Worm (Caenorhabditis elegans) whole organism, dauer: ENCODE measurements around the gene F13E9.11.

Experiments
- unc-62 ChIP-seq: sonication (generic microtip); optimal IDR thresholded peaks from 2 replicates; lab custom pipeline; 2017; ENCODE audit warnings: missing biosample characterization, missing genetic modification reagents, missing genetic modification characterization

F13E9.11 gene

DNA sequence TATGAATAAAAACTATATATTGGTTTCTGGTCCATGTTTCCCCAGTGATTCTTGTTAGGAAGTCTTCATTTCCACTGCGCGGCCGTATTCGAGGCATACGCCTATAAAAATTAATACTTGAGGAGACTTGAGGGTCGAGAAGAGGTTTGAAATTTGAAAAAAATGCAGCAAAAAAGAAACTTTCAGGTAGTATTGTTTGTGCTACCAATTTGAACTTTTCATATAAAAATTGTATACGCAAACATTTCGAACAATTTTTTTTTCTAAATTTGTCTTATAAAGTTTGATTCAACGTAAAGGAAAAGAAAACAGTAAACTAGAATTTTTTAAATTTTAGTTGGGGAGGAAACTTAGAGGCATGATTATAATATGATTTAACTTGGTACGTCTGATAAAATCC lies 17.1 kb downstream of the F13E9.11 start, which contains the start of gene T11G6.4:
T11G6.4 (minus strand) TSS at position 101 of the 400 bp plus-strand sequence.
- TF ChIP-seq unc-62 (GFP tag; lab: Kevin White, UChicago) = no peak

DNA sequence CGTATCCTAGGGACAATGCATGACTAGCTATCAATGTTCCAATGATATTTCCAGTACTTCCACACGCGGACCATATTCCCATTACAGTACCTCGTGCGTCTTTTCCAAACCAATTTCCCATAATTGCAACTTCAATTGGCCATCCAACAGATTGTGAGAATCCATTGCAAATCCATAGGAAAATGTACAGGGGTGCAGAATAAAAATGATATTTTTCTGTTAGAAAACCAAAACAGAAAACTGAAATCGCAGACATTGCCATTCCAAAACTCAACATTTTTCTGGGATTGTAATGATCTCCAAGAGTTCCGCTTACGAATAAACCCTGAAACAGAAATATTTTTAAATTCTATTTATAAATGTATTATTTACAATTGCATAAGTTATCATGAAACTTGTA lies 17.8 kb downstream of the F13E9.11 start:
- TF ChIP-seq unc-62 (GFP tag; lab: Kevin White, UChicago) = no peak

- no peak for TF ChIP-seq unc-62 (GFP tag; lab: Kevin White, UChicago)
Measured at ce11 chrIV:10842705-10843364, 26.1 kb downstream of the F13E9.11 start, which contains the start of gene T11G6.5. Gene T11G6.5 (minus strand): TSS chrIV:10842755.

ce11 chrIV:10842232-10842631 lies 26.7 kb downstream of the F13E9.11 start:
- no peak for TF ChIP-seq unc-62 (GFP tag; lab: Kevin White, UChicago)

- no peak for TF ChIP-seq unc-62 (GFP tag; lab: Kevin White, UChicago)
Measured at ce11 chrIV:10832148-10832547, 36.8 kb downstream of the F13E9.11 start, which contains the start of gene best-15. Gene best-15 (minus strand): TSS chrIV:10832248.

DNA sequence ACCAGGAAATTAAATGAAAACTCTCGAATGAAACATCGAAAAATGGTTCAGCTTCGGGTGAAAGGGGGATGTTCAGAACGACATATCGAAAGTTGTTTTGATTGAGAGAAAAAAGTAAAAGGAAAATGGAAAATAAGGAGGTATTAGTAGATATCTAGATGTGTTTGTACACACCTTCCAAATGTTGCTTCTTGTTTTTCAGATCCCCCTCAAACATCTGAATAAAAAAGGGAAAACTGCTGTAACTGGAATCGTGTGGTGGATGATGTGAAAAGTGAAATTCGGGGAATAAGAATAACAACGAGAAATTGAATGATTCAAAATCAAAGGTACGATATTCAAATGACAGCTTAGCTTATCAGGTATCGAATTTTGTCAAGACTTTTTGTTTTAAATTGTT lies 40.9 kb downstream of the F13E9.11 start, which contains the start of gene npax-3:
npax-3 (minus strand) TSS at position 101 of the 400 bp plus-strand sequence.
- no peak for TF ChIP-seq unc-62 (GFP tag; lab: Kevin White, UChicago)

DNA sequence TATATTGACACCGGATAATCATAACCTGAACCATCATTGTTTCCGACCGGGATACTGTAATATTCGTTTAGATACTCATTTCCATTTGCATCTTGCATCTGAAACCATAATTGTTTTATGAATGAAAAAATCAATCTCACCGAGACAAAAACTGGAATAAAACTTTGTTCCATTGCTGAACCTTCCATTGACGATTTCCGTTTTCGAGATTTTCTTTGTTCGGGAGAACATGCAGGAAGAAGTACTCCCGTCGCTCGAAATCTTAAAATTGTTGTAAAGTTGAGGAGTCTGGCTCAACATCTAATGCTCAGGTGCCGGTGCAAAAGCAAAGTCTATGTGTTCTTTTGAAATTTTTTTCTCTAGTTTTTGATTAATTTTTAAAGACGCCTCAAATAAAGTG lies 42.9 kb downstream of the F13E9.11 start:
- no peak for TF ChIP-seq unc-62 (GFP tag; lab: Kevin White, UChicago)

DNA sequence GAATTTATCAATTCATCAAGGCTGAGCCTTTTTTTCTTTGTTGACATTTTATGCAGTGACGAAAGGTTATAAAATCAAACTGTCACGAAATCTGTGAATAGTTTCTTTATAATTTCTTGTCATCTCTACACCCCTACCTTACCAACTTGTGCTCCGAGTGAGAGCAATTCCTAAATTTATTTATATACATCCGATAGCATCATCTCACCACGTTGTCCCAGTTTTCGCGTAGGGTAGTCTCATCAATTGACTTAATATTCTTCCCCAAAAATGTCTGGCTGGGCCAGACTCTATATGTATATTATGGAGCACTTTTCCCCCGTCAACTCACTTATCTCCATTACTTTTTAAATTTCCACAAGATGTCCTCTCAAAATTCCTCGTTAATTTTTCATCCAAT lies 43.6 kb downstream of the F13E9.11 start:
- TF ChIP-seq unc-62 (GFP tag; lab: Kevin White, UChicago) = no peak

DNA sequence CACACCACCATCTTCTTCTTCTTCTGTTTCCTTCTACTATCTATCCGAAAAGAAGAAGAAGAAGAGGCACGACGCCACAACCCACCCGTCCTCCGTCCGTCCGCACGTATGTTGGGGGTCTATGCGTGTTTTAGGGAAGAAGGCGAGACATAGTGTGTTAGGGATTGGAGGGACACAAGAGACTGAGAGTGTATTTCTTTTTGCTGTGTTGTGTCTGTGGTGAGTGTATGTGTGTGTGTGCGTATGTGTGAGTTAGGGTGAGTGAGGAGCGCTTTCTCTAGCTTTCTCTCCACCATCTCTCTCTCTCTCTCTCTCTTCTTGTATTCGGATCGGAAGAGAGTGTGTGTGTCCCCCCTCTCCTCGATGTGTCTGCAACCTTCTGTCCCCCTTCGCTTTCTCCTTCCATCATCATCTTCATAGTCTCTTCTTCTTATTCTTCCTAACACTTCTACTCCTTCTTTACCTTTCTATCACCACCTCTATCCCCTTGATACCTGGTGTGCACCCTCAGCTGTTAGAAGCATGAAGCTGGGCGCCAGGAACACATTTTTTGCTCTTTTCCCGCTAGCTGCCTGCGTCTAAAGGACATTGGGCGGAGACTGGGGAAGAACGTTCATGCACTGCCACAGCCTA lies 47.1 kb downstream of the F13E9.11 start:
- peak; percentile 71 for TF ChIP-seq unc-62 (GFP tag; lab: Kevin White, UChicago)

ce11 chrIV:10820837-10821671 lies 47.9 kb downstream of the F13E9.11 start:
- no peak for TF ChIP-seq unc-62 (GFP tag; lab: Kevin White, UChicago)

- TF ChIP-seq unc-62 (GFP tag; lab: Kevin White, UChicago) = no peak
Measured at ce11 chrIV:10820114-10820513, 48.8 kb downstream of the F13E9.11 start.

ce11 chrIV:10819049-10819448 lies 49.9 kb downstream of the F13E9.11 start:
- TF ChIP-seq unc-62 (GFP tag; lab: Kevin White, UChicago) = no peak

- TF ChIP-seq unc-62 (GFP tag; lab: Kevin White, UChicago) = no peak
Measured at ce11 chrIV:10817030-10817429, 51.9 kb downstream of the F13E9.11 start.

DNA sequence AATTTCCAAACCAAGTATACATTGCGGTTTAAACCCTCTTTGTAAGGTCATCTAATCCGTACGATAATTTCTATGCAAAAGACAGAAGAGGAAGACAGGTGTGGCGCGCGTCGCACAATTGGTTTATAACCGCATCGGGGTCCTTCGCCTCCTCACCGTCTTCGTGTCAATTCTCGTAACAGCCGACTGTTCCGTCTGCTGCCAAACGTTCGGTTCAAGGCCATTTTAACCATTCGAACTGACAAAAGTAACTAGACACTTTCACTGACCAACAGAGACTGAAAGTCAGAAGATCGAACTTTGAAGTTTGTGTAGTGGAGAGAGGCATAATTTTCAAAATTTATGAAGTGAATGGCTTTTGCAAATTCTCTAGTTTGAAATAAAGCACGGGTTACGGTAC lies 53.0 kb downstream of the F13E9.11 start:
- no peak for TF ChIP-seq unc-62 (GFP tag; lab: Kevin White, UChicago)
